Fruit fly (Drosophila melanogaster) whole organism, prepupa: ENCODE measurements around the gene CG33640.
A peak's percentile ranks its signal among the peaks of the same experiment; 100 is the strongest.

Source experiments
- CG10631 ChIP-seq: fragments of 200-800 bp; sonication (Bioruptor generic); optimal IDR thresholded peaks from 2 replicates; lab custom pipeline; 2016; ENCODE audit warnings: missing biosample characterization, missing genetic modification characterization
- CG10669 ChIP-seq: fragments of 200-800 bp; sonication (Bioruptor generic); optimal IDR thresholded peaks from 3 replicates; lab custom pipeline; 2018; ENCODE audit warnings: missing biosample characterization, mild to moderate bottlenecking, missing genetic modification characterization, moderate library complexity
- CG11294 ChIP-seq: fragments of 200-800 bp; sonication (Bioruptor generic); IDR thresholded peaks from 2 replicates; pipeline ENCODE4 v1.3.6; 2022; ENCODE audit warnings: missing biosample characterization, missing genetic modification characterization
- CG11762 ChIP-seq: fragments of 200-800 bp; sonication (Bioruptor generic); optimal IDR thresholded peaks from 3 replicates; lab custom pipeline; 2016; ENCODE audit warnings: missing biosample characterization, missing genetic modification characterization; ENCODE audit not compliant: insufficient read depth
- CG11902 ChIP-seq: fragments of 200-800 bp; sonication (Bioruptor generic); optimal IDR thresholded peaks from 3 replicates; lab custom pipeline; 2016; ENCODE audit warnings: missing biosample characterization, missing genetic modification characterization
- CG3032 ChIP-seq: fragments of 200-800 bp; optimal IDR thresholded peaks from 2 replicates; lab custom pipeline; 2019; ENCODE audit warnings: missing biosample characterization, mild to moderate bottlenecking, missing genetic modification characterization, moderate library complexity
- CG31627 ChIP-seq: fragments of 200-800 bp; sonication (Bioruptor generic); optimal IDR thresholded peaks from 3 replicates; lab custom pipeline; 2016; ENCODE audit warnings: missing biosample characterization, missing genetic modification characterization
- CG32006 ChIP-seq: fragments of 200-800 bp; sonication (Bioruptor generic); optimal IDR thresholded peaks from 3 replicates; lab custom pipeline; 2017; ENCODE audit warnings: missing biosample characterization, mild to moderate bottlenecking, missing genetic modification characterization
- CG34406 ChIP-seq: fragments of 200-800 bp; sonication (Bioruptor generic); optimal IDR thresholded peaks from 3 replicates; lab custom pipeline; 2016; ENCODE audit warnings: missing biosample characterization, missing genetic modification characterization
- CG3919 ChIP-seq: fragments of 200-800 bp; sonication (Bioruptor generic); optimal IDR thresholded peaks from 3 replicates; lab custom pipeline; 2016; ENCODE audit warnings: missing biosample characterization, missing genetic modification characterization
- CG4318 ChIP-seq: fragments of 200-800 bp; sonication (Bioruptor generic); optimal IDR thresholded peaks from 3 replicates; lab custom pipeline; 2017; ENCODE audit warnings: missing biosample characterization, mild to moderate bottlenecking, missing genetic modification characterization
- CG6163 ChIP-seq: fragments of 200-800 bp; sonication (Bioruptor generic); IDR thresholded peaks from 3 replicates; pipeline ENCODE4 v1.3.6; 2022; ENCODE audit warnings: missing biosample characterization, missing genetic modification characterization
- CG6808 ChIP-seq: fragments of 200-800 bp; sonication (Bioruptor generic); optimal IDR thresholded peaks from 3 replicates; lab custom pipeline; 2017; ENCODE audit warnings: missing biosample characterization, missing genetic modification characterization, mild to moderate bottlenecking, moderate library complexity, missing genetic modification reagents
- CG6854 ChIP-seq: fragments of 200-800 bp; sonication (Bioruptor generic); optimal IDR thresholded peaks from 2 replicates; lab custom pipeline; 2017; ENCODE audit warnings: missing biosample characterization, mild to moderate bottlenecking, missing genetic modification characterization
- CG7368 ChIP-seq: fragments of 200-800 bp; sonication (Bioruptor generic); optimal IDR thresholded peaks from 3 replicates; lab custom pipeline; 2016; ENCODE audit warnings: missing biosample characterization, missing genetic modification characterization
- CG8319 ChIP-seq: fragments of 200-800 bp; sonication (Bioruptor generic); optimal IDR thresholded peaks from 3 replicates; lab custom pipeline; 2016; ENCODE audit warnings: missing biosample characterization, missing genetic modification characterization
- CG8632 ChIP-seq: fragments of 200-800 bp; sonication (Bioruptor generic); optimal IDR thresholded peaks from 3 replicates; lab custom pipeline; 2016; ENCODE audit warnings: missing biosample characterization, missing genetic modification characterization
- CG9139 ChIP-seq: fragments of 200-800 bp; sonication (Bioruptor generic); optimal IDR thresholded peaks from 3 replicates; lab custom pipeline; 2017; ENCODE audit warnings: missing biosample characterization, mild to moderate bottlenecking, missing genetic modification characterization
- Eip75B ChIP-seq: fragments of 200-800 bp; sonication (Bioruptor generic); optimal IDR thresholded peaks from 3 replicates; lab custom pipeline; 2016; ENCODE audit warnings: missing biosample characterization, missing genetic modification characterization
- Eip93F ChIP-seq: fragments of 200-800 bp; sonication (Bioruptor generic); optimal IDR thresholded peaks from 2 replicates; lab custom pipeline; 2016; ENCODE audit warnings: missing biosample characterization, mild to moderate bottlenecking, missing genetic modification characterization
- Ets21C ChIP-seq: fragments of 200-800 bp; sonication (Bioruptor generic); optimal IDR thresholded peaks from 3 replicates; lab custom pipeline; 2016; ENCODE audit warnings: missing biosample characterization, missing genetic modification characterization
- Ets96B ChIP-seq: fragments of 200-800 bp; optimal IDR thresholded peaks from 2 replicates; lab custom pipeline; 2019; ENCODE audit warnings: missing biosample characterization, mild to moderate bottlenecking, missing genetic modification characterization, moderate library complexity
- Gug ChIP-seq: fragments of 200-800 bp; sonication (Bioruptor generic); IDR thresholded peaks from 2 replicates; pipeline ENCODE4 v1.3.6; 2022; ENCODE audit warnings: missing biosample characterization, missing genetic modification characterization
- Hr38 ChIP-seq: sonication (Bioruptor generic); optimal IDR thresholded peaks from 2 replicates; lab custom pipeline; 2016; ENCODE audit warnings: missing biosample characterization, missing genetic modification characterization
- Hr39 ChIP-seq: fragments of 200-800 bp; sonication (Bioruptor generic); optimal IDR thresholded peaks from 2 replicates; lab custom pipeline; 2016; ENCODE audit warnings: missing biosample characterization, missing genetic modification characterization
- Hr4 ChIP-seq: fragments of 200-800 bp; sonication (Bioruptor generic); optimal IDR thresholded peaks from 3 replicates; lab custom pipeline; 2016; ENCODE audit warnings: missing biosample characterization, missing genetic modification characterization
- Lpt ChIP-seq: fragments of 200-800 bp; sonication (Bioruptor generic); optimal IDR thresholded peaks from 3 replicates; lab custom pipeline; 2016; ENCODE audit warnings: missing biosample characterization, missing genetic modification characterization
- Met ChIP-seq: fragments of 200-800 bp; sonication (Bioruptor generic); optimal IDR thresholded peaks from 3 replicates; lab custom pipeline; 2016; ENCODE audit warnings: missing biosample characterization, missing genetic modification characterization
- Smox ChIP-seq: fragments of 200-800 bp; sonication (Bioruptor generic); optimal IDR thresholded peaks from 3 replicates; lab custom pipeline; 2016; ENCODE audit warnings: missing biosample characterization, missing genetic modification characterization
- Sox102F ChIP-seq: fragments of 200-800 bp; sonication (Bioruptor generic); optimal IDR thresholded peaks from 2 replicates; lab custom pipeline; 2016; ENCODE audit warnings: missing biosample characterization, mild to moderate bottlenecking, missing genetic modification characterization
- Sox14 ChIP-seq: fragments of 200-800 bp; sonication (Bioruptor generic); optimal IDR thresholded peaks from 3 replicates; lab custom pipeline; 2016; ENCODE audit warnings: missing biosample characterization, missing genetic modification characterization
- Sox15 ChIP-seq: fragments of 200-800 bp; sonication (Bioruptor generic); optimal IDR thresholded peaks from 3 replicates; lab custom pipeline; 2016; ENCODE audit warnings: missing biosample characterization, missing genetic modification characterization
- acj6 ChIP-seq: fragments of 200-800 bp; sonication (Bioruptor generic); optimal IDR thresholded peaks from 3 replicates; lab custom pipeline; 2016; ENCODE audit warnings: missing biosample characterization, missing genetic modification characterization
- dac ChIP-seq: fragments of 200-800 bp; sonication (Bioruptor generic); optimal IDR thresholded peaks from 2 replicates; lab custom pipeline; 2017; ENCODE audit warnings: missing biosample characterization, mild to moderate bottlenecking, missing genetic modification characterization
- dsx ChIP-seq: fragments of 200-800 bp; optimal IDR thresholded peaks from 3 replicates; lab custom pipeline; 2019; ENCODE audit warnings: missing biosample characterization, mild to moderate bottlenecking, missing genetic modification characterization, moderate library complexity; ENCODE audit not compliant: poor library complexity, severe bottlenecking
- fd85E ChIP-seq: fragments of 200-800 bp; sonication (Bioruptor generic); optimal IDR thresholded peaks from 3 replicates; lab custom pipeline; 2016; ENCODE audit warnings: missing biosample characterization, missing genetic modification characterization
- fkh ChIP-seq: fragments of 200-800 bp; sonication (Bioruptor generic); optimal IDR thresholded peaks from 3 replicates; lab custom pipeline; 2017; ENCODE audit warnings: missing biosample characterization, mild to moderate bottlenecking, missing genetic modification characterization, moderate library complexity
- lz ChIP-seq: fragments of 200-800 bp; sonication (Bioruptor generic); optimal IDR thresholded peaks from 3 replicates; lab custom pipeline; 2016; ENCODE audit warnings: missing biosample characterization, missing genetic modification characterization
- net ChIP-seq: fragments of 200-800 bp; sonication (Bioruptor generic); optimal IDR thresholded peaks from 3 replicates; lab custom pipeline; 2016; ENCODE audit warnings: missing biosample characterization, missing genetic modification characterization
- salr ChIP-seq, 2 experiments: fragments of 200-800 bp; sonication (Bioruptor generic); optimal IDR thresholded peaks; 3 replicates each; lab custom pipeline; 2016 to 2018; ENCODE audit warnings: missing biosample characterization in 2 of 2, missing genetic modification characterization in 2 of 2, mild to moderate bottlenecking in 1 of 2
- spab ChIP-seq: fragments of 200-800 bp; sonication (Bioruptor generic); optimal IDR thresholded peaks from 2 replicates; lab custom pipeline; 2017; ENCODE audit warnings: missing biosample characterization, mild to moderate bottlenecking, missing genetic modification characterization, missing genetic modification reagents
- svp ChIP-seq: fragments of 200-800 bp; sonication (Bioruptor generic); peaks from one replicate; lab custom pipeline; 2016; ENCODE audit warnings: missing biosample characterization, missing genetic modification characterization

Gene CG33640

dm6 chr2L:13547738-13548726 is 20.4 kb downstream of the CG33640 start (continued):
- TF ChIP-seq acj6 (GFP tag; lab: Kevin White, UChicago) = peak; percentile 76
- no peak for TF ChIP-seq fkh (GFP tag; lab: Kevin White, UChicago)
- TF ChIP-seq CG11294 (GFP tag; lab: Robert Waterston, UW) = peak; percentile 45; the same call in 1 of the 2 replicates
- no peak for TF ChIP-seq Eip93F
- TF ChIP-seq Eip75B (GFP tag; lab: Kevin White, UChicago) = peak; percentile 85
- TF ChIP-seq CG10669 (GFP tag; lab: Kevin White, UChicago) = peak; percentile 77
- peak; percentile 82 for TF ChIP-seq CG32006 (GFP tag; lab: Kevin White, UChicago)
- no peak for TF ChIP-seq Hr38 (GFP tag; lab: Kevin White, UChicago)
- TF ChIP-seq Lpt = no peak
- peak; percentile 85 for TF ChIP-seq CG6808 (GFP tag; lab: Kevin White, UChicago)
- TF ChIP-seq CG6163 (GFP tag; lab: Robert Waterston, UW) = no peak; the same call in 2 of the 3 replicates
- TF ChIP-seq Hr4 (GFP tag; lab: Kevin White, UChicago) = peak; percentile 80
- peak; percentile 81 for TF ChIP-seq CG3032 (tag; lab: Kevin White, UChicago)
- peak; percentile 79 for TF ChIP-seq Sox102F (GFP tag; lab: Kevin White, UChicago)
- peak; percentile 64 for TF ChIP-seq CG34406 (GFP tag; lab: Kevin White, UChicago)
- TF ChIP-seq Ets21C (GFP tag; lab: Kevin White, UChicago) = peak; percentile 83
- TF ChIP-seq Smox (GFP tag; lab: Kevin White, UChicago) = peak; percentile 82
- TF ChIP-seq fd85E (GFP tag; lab: Kevin White, UChicago) = no peak
- TF ChIP-seq CG6854 (GFP tag; lab: Kevin White, UChicago) = peak; percentile 44
- TF ChIP-seq CG8319 = peak; percentile 66
- TF ChIP-seq CG3919 (GFP tag; lab: Kevin White, UChicago) = peak; percentile 82
- TF ChIP-seq CG11902 = peak; percentile 95

dm6 chr2L:13548786-13549780 is 21.4 kb downstream of the CG33640 start, which contains the start of gene B4:
B4 (minus strand) TSS chr2L:13549328.
- TF ChIP-seq Smox (GFP tag; lab: Kevin White, UChicago) (no peak), dac (GFP tag; lab: Kevin White, UChicago) (no peak), CG10631 (GFP tag; lab: Kevin White, UChicago) (no peak), CG7368 (GFP tag; lab: Kevin White, UChicago) (peak; percentile 26), CG10669 (GFP tag; lab: Kevin White, UChicago) (peak; percentile 39), Hr39 (GFP tag; lab: Kevin White, UChicago) (peak; percentile 22), Hr38 (GFP tag; lab: Kevin White, UChicago) (no peak), Sox14 (GFP tag; lab: Kevin White, UChicago) (no peak), salr (GFP tag; optimal IDR thresholded peaks at IDR 0.05; lab: Kevin White, UChicago) (no peak), Hr4 (GFP tag; lab: Kevin White, UChicago) (no peak), CG32006 (GFP tag; lab: Kevin White, UChicago) (peak; percentile 22), CG9139 (GFP tag; lab: Kevin White, UChicago) (peak; percentile 49), spab (GFP tag; lab: Kevin White, UChicago) (peak; percentile 54), net (GFP tag; lab: Kevin White, UChicago) (peak; percentile 42), Lpt (peak; percentile 60), CG4318 (GFP tag; lab: Kevin White, UChicago) (no peak), CG11762 (no peak), Ets96B (tag; lab: Kevin White, UChicago) (peak; percentile 46), lz (GFP tag; lab: Kevin White, UChicago) (peak; percentile 17), Gug (peak; percentile 8; the same call in 1 of the 2 replicates), CG31627 (GFP tag; lab: Kevin White, UChicago) (peak; percentile 11), CG11294 (GFP tag; lab: Robert Waterston, UW) (0 out of 2 replicates have a peak, but pooled peaks have one; percentile 7), dsx (peak; percentile 21), CG34406 (GFP tag; lab: Kevin White, UChicago) (no peak), CG3032 (tag; lab: Kevin White, UChicago) (peak; percentile 26), CG8632 (GFP tag; lab: Kevin White, UChicago) (no peak), Sox15 (GFP tag; lab: Kevin White, UChicago) (peak; percentile 6), Sox102F (GFP tag; lab: Kevin White, UChicago) (no peak), svp (GFP tag; lab: Kevin White, UChicago) (peak; percentile 55), fd85E (GFP tag; lab: Kevin White, UChicago) (no peak), CG8319 (no peak), fkh (GFP tag; lab: Kevin White, UChicago) (peak; percentile 92), CG6808 (GFP tag; lab: Kevin White, UChicago) (peak; percentile 55), CG6163 (GFP tag; lab: Robert Waterston, UW) (peak; percentile 57; the same call in 2 of the 3 replicates), Met (GFP tag; lab: Kevin White, UChicago) (no peak)
